Fruit fly (Drosophila melanogaster) whole organism, embryonic: ENCODE data around the gene CG5235.
A peak's percentile ranks its signal among the peaks of the same experiment; 100 is the strongest.

Experiments used
- Adf1 ChIP-seq: fragments of 200-800 bp; sonication (Bioruptor generic); IDR thresholded peaks from 2 replicates; pipeline ENCODE4 v1.3.6; 2022; ENCODE audit warnings: missing biosample characterization, missing genetic modification characterization
- Asciz ChIP-seq: fragments of 200-800 bp; sonication (Bioruptor generic); optimal IDR thresholded peaks from 2 replicates; lab custom pipeline; 2017; ENCODE audit warnings: missing biosample characterization, mild to moderate bottlenecking, missing genetic modification characterization, missing genetic modification reagents
- CG10321 ChIP-seq: fragments of 200-800 bp; sonication (Bioruptor generic); IDR thresholded peaks from 2 replicates; pipeline ENCODE4 v1.3.6; 2022; ENCODE audit warnings: missing biosample characterization, missing genetic modification characterization
- CG10462 ChIP-seq: fragments of 200-800 bp; sonication (Bioruptor generic); optimal IDR thresholded peaks from 2 replicates; lab custom pipeline; 2016; ENCODE audit warnings: missing biosample characterization, missing genetic modification characterization
- CG10959 ChIP-seq: fragments of 200-800 bp; sonication (Bioruptor generic); IDR thresholded peaks from 2 replicates; pipeline ENCODE4 v1.3.6; 2022; ENCODE audit warnings: missing biosample characterization, missing genetic modification characterization
- CG11247 ChIP-seq: fragments of 200-800 bp; sonication (Bioruptor generic); IDR thresholded peaks from 2 replicates; pipeline ENCODE4 v1.3.6; 2022; ENCODE audit warnings: missing biosample characterization, missing genetic modification characterization
- CG11504 ChIP-seq: fragments of 200-800 bp; sonication (Bioruptor generic); optimal IDR thresholded peaks from 3 replicates; lab custom pipeline; 2019; ENCODE audit warnings: missing biosample characterization, mild to moderate bottlenecking, missing genetic modification characterization, moderate library complexity
- CG11695 ChIP-seq: fragments of 200-800 bp; sonication (Bioruptor generic); IDR thresholded peaks from 3 replicates; pipeline ENCODE4 v1.3.6; 2022; ENCODE audit warnings: missing biosample characterization, missing genetic modification characterization
- CG13123 ChIP-seq: fragments of 200-800 bp; sonication (Bioruptor generic); optimal IDR thresholded peaks from 2 replicates; lab custom pipeline; 2016; ENCODE audit warnings: missing biosample characterization, missing genetic modification characterization
- CG16813 ChIP-seq: fragments of 200-800 bp; sonication (Bioruptor generic); IDR thresholded peaks from 3 replicates; pipeline ENCODE4 v1.3.6; 2022; ENCODE audit warnings: missing biosample characterization, missing genetic modification characterization; ENCODE audit not compliant: partially characterized antibody
- CG17186 ChIP-seq: fragments of 200-800 bp; sonication (Bioruptor generic); optimal IDR thresholded peaks from 3 replicates; lab custom pipeline; 2017; ENCODE audit warnings: missing biosample characterization, missing genetic modification reagents, missing genetic modification characterization
- CG17328 ChIP-seq: fragments of 200-800 bp; sonication (Bioruptor generic); IDR thresholded peaks from 2 replicates; pipeline ENCODE4 v1.3.6; 2022; ENCODE audit warnings: missing biosample characterization, missing genetic modification characterization
- CG17829 ChIP-seq: fragments of 200-800 bp; optimal IDR thresholded peaks from 2 replicates; lab custom pipeline; 2019; ENCODE audit warnings: missing biosample characterization, mild to moderate bottlenecking, missing genetic modification characterization, moderate library complexity
- CG2129 ChIP-seq: fragments of 200-800 bp; sonication (Bioruptor generic); IDR thresholded peaks from 2 replicates; pipeline ENCODE4 v1.3.6; 2022; ENCODE audit warnings: missing biosample characterization, missing genetic modification characterization; ENCODE audit not compliant: partially characterized antibody
- CG31224 ChIP-seq: fragments of 200-800 bp; sonication (Bioruptor generic); IDR thresholded peaks from 2 replicates; pipeline ENCODE4 v1.3.6; 2022; ENCODE audit warnings: missing biosample characterization, missing genetic modification characterization
- CG3407 ChIP-seq: fragments of 200-800 bp; sonication (Bioruptor generic); optimal IDR thresholded peaks from 2 replicates; lab custom pipeline; 2018; ENCODE audit warnings: missing biosample characterization, mild to moderate bottlenecking, missing genetic modification characterization
- CG5180 ChIP-seq: fragments of 200-800 bp; sonication (Bioruptor generic); optimal IDR thresholded peaks from 3 replicates; lab custom pipeline; 2017; ENCODE audit warnings: missing biosample characterization, missing genetic modification characterization, mild to moderate bottlenecking, moderate library complexity, missing genetic modification reagents
- CG7987 ChIP-seq: fragments of 200-800 bp; sonication (Bioruptor generic); optimal IDR thresholded peaks from 2 replicates; lab custom pipeline; 2018; ENCODE audit warnings: missing biosample characterization, mild to moderate bottlenecking, missing genetic modification characterization, moderate library complexity
- CG8924 ChIP-seq: fragments of 200-800 bp; optimal IDR thresholded peaks from 3 replicates; lab custom pipeline; 2019; ENCODE audit warnings: missing biosample characterization, mild to moderate bottlenecking, missing genetic modification characterization, moderate library complexity
- Camta ChIP-seq: fragments of 200-800 bp; sonication (Bioruptor generic); optimal IDR thresholded peaks from 2 replicates; lab custom pipeline; 2016; ENCODE audit warnings: missing biosample characterization, missing genetic modification characterization
- D ChIP-seq, 2 experiments: fragments of 200-800 bp in 1 of 2; fragments of >200 bp in 1 of 2; sonication (Bioruptor generic) in 1 of 2; optimal IDR thresholded peaks; 2 replicates in 1 of 2; 3 replicates in 1 of 2; lab custom pipeline; 2017; ENCODE audit warnings: mild to moderate bottlenecking in 1 of 2, missing biosample characterization in 1 of 2, missing genetic modification characterization in 1 of 2, missing genetic modification reagents in 1 of 2
- Dip3 ChIP-seq: fragments of 200-800 bp; sonication (Bioruptor generic); optimal IDR thresholded peaks from 3 replicates; lab custom pipeline; 2016; ENCODE audit warnings: missing biosample characterization, missing genetic modification characterization
- Gsc ChIP-seq: fragments of 200-800 bp; sonication (Bioruptor generic); IDR thresholded peaks from 2 replicates; pipeline ENCODE4 v1.3.6; 2022; ENCODE audit warnings: missing biosample characterization, missing genetic modification characterization
- Gug ChIP-seq: fragments of 200-800 bp; sonication (Bioruptor generic); IDR thresholded peaks from 4 replicates; pipeline ENCODE4 v1.3.6; 2022; ENCODE audit warnings: missing biosample characterization, missing genetic modification characterization
- Mad ChIP-seq: fragments of 200-800 bp; sonication (Bioruptor generic); optimal IDR thresholded peaks from 2 replicates; lab custom pipeline; 2016; ENCODE audit warnings: missing biosample characterization, missing genetic modification characterization
- Mrtf ChIP-seq: fragments of 200-800 bp; sonication (Bioruptor generic); IDR thresholded peaks from 3 replicates; pipeline ENCODE4 v1.3.6; 2022; ENCODE audit warnings: missing biosample characterization, missing genetic modification characterization
- NFAT ChIP-seq: fragments of 200-800 bp; sonication (Bioruptor generic); IDR thresholded peaks from 2 replicates; pipeline ENCODE4 v1.3.6; 2022; ENCODE audit warnings: missing biosample characterization, missing genetic modification characterization
- Oli ChIP-seq: fragments of 200-800 bp; sonication (Bioruptor generic); optimal IDR thresholded peaks from 2 replicates; lab custom pipeline; 2018; ENCODE audit warnings: missing biosample characterization, mild to moderate bottlenecking, missing genetic modification characterization, moderate library complexity
- Sry-δ ChIP-seq: fragments of 200-800 bp; sonication (Bioruptor generic); optimal IDR thresholded peaks from 2 replicates; lab custom pipeline; 2016; ENCODE audit warnings: missing biosample characterization, missing genetic modification characterization
- Stat92E ChIP-seq, 3 experiments: fragments of >200 bp in 2 of 3; fragments of 200-800 bp in 1 of 3; sonication (Bioruptor generic) in 1 of 3; optimal IDR thresholded peaks; 2 replicates each; lab custom pipeline; 2017 to 2019; ENCODE audit warnings: missing biosample characterization in 3 of 3, missing genetic modification characterization in 3 of 3, mild to moderate bottlenecking in 1 of 3, moderate library complexity in 1 of 3
- TFAM ChIP-seq: fragments of 200-800 bp; sonication (Bioruptor generic); optimal IDR thresholded peaks from 2 replicates; lab custom pipeline; 2017; ENCODE audit warnings: missing biosample characterization, missing genetic modification characterization, inconsistent platforms
- bbx ChIP-seq: fragments of 200-800 bp; sonication (Bioruptor generic); IDR thresholded peaks from 2 replicates; pipeline ENCODE4 v1.3.6; 2022; ENCODE audit warnings: missing biosample characterization, missing genetic modification characterization; ENCODE audit not compliant: partially characterized antibody
- ci ChIP-seq: fragments of 200-800 bp; sonication (Bioruptor generic); IDR thresholded peaks from 3 replicates; pipeline ENCODE4 v1.3.6; 2022; ENCODE audit warnings: missing biosample characterization, missing genetic modification characterization
- cwo ChIP-seq: fragments of 200-800 bp; sonication (Bioruptor generic); optimal IDR thresholded peaks from 3 replicates; lab custom pipeline; 2017; ENCODE audit warnings: missing biosample characterization, missing genetic modification characterization, mild to moderate bottlenecking, moderate library complexity, missing genetic modification reagents
- exex ChIP-seq: fragments of 200-800 bp; sonication (Bioruptor generic); optimal IDR thresholded peaks from 4 replicates; lab custom pipeline; 2018; ENCODE audit warnings: missing biosample characterization, mild to moderate bottlenecking, missing genetic modification characterization, moderate library complexity
- gsb-n ChIP-seq: fragments of 200-800 bp; sonication (Bioruptor generic); optimal IDR thresholded peaks from 3 replicates; lab custom pipeline; 2018; ENCODE audit warnings: missing biosample characterization, mild to moderate bottlenecking, missing genetic modification characterization
- hbn ChIP-seq: fragments of 200-800 bp; sonication (Bioruptor generic); IDR thresholded peaks from 2 replicates; pipeline ENCODE4 v1.3.6; 2022; ENCODE audit warnings: missing biosample characterization, missing genetic modification characterization; ENCODE audit not compliant: partially characterized antibody
- hth ChIP-seq: fragments of >200 bp; optimal IDR thresholded peaks from 2 replicates; lab custom pipeline; 2017; ENCODE audit warnings: inconsistent platforms
- lola ChIP-seq, 3 experiments: fragments of >200 bp in 2 of 3; fragments of 200-800 bp in 1 of 3; sonication (Bioruptor generic) in 1 of 3; optimal IDR thresholded peaks; 2 replicates each; lab custom pipeline; 2017 to 2019; ENCODE audit warnings: missing biosample characterization in 3 of 3, missing genetic modification characterization in 3 of 3, mild to moderate bottlenecking in 1 of 3, moderate library complexity in 1 of 3
- mirr ChIP-seq: fragments of 200-800 bp; sonication (Bioruptor generic); optimal IDR thresholded peaks from 3 replicates; lab custom pipeline; 2018; ENCODE audit warnings: missing biosample characterization, mild to moderate bottlenecking, missing genetic modification characterization
- onecut ChIP-seq: fragments of 200-800 bp; sonication (Bioruptor generic); IDR thresholded peaks from 2 replicates; pipeline ENCODE4 v1.3.6; 2022; ENCODE audit warnings: missing biosample characterization, missing genetic modification characterization
- p53 ChIP-seq: fragments of 200-800 bp; sonication (Bioruptor generic); optimal IDR thresholded peaks from 2 replicates; lab custom pipeline; 2016; ENCODE audit warnings: missing biosample characterization, missing genetic modification characterization
- sd ChIP-seq: fragments of 200-800 bp; sonication (Bioruptor generic); optimal IDR thresholded peaks from 3 replicates; lab custom pipeline; 2018; ENCODE audit warnings: missing biosample characterization, mild to moderate bottlenecking, missing genetic modification characterization, moderate library complexity
- sens-2 ChIP-seq: fragments of 200-800 bp; sonication (Bioruptor generic); IDR thresholded peaks from 2 replicates; pipeline ENCODE4 v1.3.6; 2022; ENCODE audit warnings: missing biosample characterization, missing genetic modification characterization
- sisA ChIP-seq: fragments of 200-800 bp; sonication (Bioruptor generic); IDR thresholded peaks from 2 replicates; pipeline ENCODE4 v1.3.6; 2022; ENCODE audit warnings: missing biosample characterization, missing genetic modification characterization
- sqz ChIP-seq: fragments of 200-800 bp; sonication (Bioruptor generic); optimal IDR thresholded peaks from 3 replicates; lab custom pipeline; 2018; ENCODE audit warnings: missing biosample characterization, mild to moderate bottlenecking, missing genetic modification characterization
- tgo ChIP-seq: fragments of 200-800 bp; sonication (Bioruptor generic); IDR thresholded peaks from 3 replicates; pipeline ENCODE4 v1.3.6; 2022; ENCODE audit warnings: missing biosample characterization, missing genetic modification characterization
- toy ChIP-seq: fragments of 200-800 bp; sonication (Bioruptor generic); IDR thresholded peaks from 2 replicates; pipeline ENCODE4 v1.3.6; 2022; ENCODE audit warnings: missing biosample characterization, missing genetic modification characterization
- zfh2 ChIP-seq: fragments of 200-800 bp; sonication (Bioruptor generic); optimal IDR thresholded peaks from 2 replicates; lab custom pipeline; 2016; ENCODE audit warnings: missing biosample characterization, missing genetic modification characterization

CG5235 gene

dm6 chr3L:16128481-16128972 lies 38.3 kb upstream of the CG5235 start, which contains the start of gene Pgm1 (continued):
- TF ChIP-seq Gug (GFP tag; lab: Robert Waterston, UW) = peak; percentile 71
- no peak for TF ChIP-seq CG10321 (GFP tag; lab: Robert Waterston, UW)
- TF ChIP-seq CG11247 (GFP tag; lab: Robert Waterston, UW) = peak; percentile 47
- TF ChIP-seq CG5180 (GFP tag; lab: Kevin White, UChicago) = peak; percentile 50
- peak; percentile 97 for TF ChIP-seq exex (tag; lab: Kevin White, UChicago)
- TF ChIP-seq D (optimal IDR thresholded peaks at IDR 0.05; lab: Kevin White, UChicago) = no peak
- TF ChIP-seq D (GFP tag; optimal IDR thresholded peaks at IDR 0.05; lab: Kevin White, UChicago) = peak; percentile 74
- peak; percentile 73 for TF ChIP-seq CG13123
- peak; percentile 78; the same call in 2 of the 3 replicates for TF ChIP-seq Mrtf (GFP tag; lab: Robert Waterston, UW)
- peak; percentile 74 for TF ChIP-seq sisA (GFP tag; lab: Robert Waterston, UW)
- TF ChIP-seq Camta (GFP tag; lab: Kevin White, UChicago) = peak; percentile 85
- TF ChIP-seq p53 (GFP tag; lab: Kevin White, UChicago) = peak; percentile 89
- no peak for TF ChIP-seq CG2129 (GFP tag; lab: Robert Waterston, UW)
- no peak for TF ChIP-seq hth (lab: Kevin White, UChicago)
- peak; percentile 84 for TF ChIP-seq Dip3 (GFP tag; lab: Kevin White, UChicago)
- peak; percentile 90 for TF ChIP-seq zfh2 (GFP tag; lab: Kevin White, UChicago)
- peak; percentile 80 for TF ChIP-seq CG17829
- TF ChIP-seq CG8924 (tag; lab: Kevin White, UChicago) = peak; percentile 79
- peak; percentile 68 for TF ChIP-seq CG10462 (GFP tag; lab: Kevin White, UChicago)
- TF ChIP-seq CG17328 (GFP tag; lab: Robert Waterston, UW) = peak; percentile 76
- peak; percentile 39; the same call in 1 of the 2 replicates for TF ChIP-seq Adf1 (GFP tag; lab: Robert Waterston, UW)
- peak; percentile 79 for TF ChIP-seq ci (GFP tag; lab: Robert Waterston, UW)
- TF ChIP-seq CG31224 (GFP tag; lab: Robert Waterston, UW) = peak; percentile 67
- no peak for TF ChIP-seq Asciz
- TF ChIP-seq CG17186 (GFP tag; lab: Kevin White, UChicago) = peak; percentile 46
- TF ChIP-seq cwo (GFP tag; lab: Kevin White, UChicago) = peak; percentile 82
- TF ChIP-seq sqz (GFP tag; lab: Kevin White, UChicago) = no peak
- TF ChIP-seq hbn = no peak
- 0 out of 2 replicates have a peak, but pooled peaks have one; percentile 36 for TF ChIP-seq toy
- TF ChIP-seq onecut = peak; percentile 57; the same call in 1 of the 2 replicates
- TF ChIP-seq CG11695 (GFP tag; lab: Robert Waterston, UW) = peak; percentile 68
- peak; percentile 76 for TF ChIP-seq CG11504 (tag; lab: Kevin White, UChicago)
- peak in 1 of 3 experiments; percentile 46 for TF ChIP-seq lola (GFP tag; optimal IDR thresholded peaks at IDR 0.05; lab: Kevin White, UChicago)
- TF ChIP-seq gsb-n (tag; lab: Kevin White, UChicago) = no peak
- TF ChIP-seq Sry-δ = peak; percentile 57
- peak; percentile 72 for TF ChIP-seq CG7987 (GFP tag; lab: Kevin White, UChicago)
- TF ChIP-seq CG16813 = no peak
- peak; percentile 85 for TF ChIP-seq Oli
- TF ChIP-seq NFAT (GFP tag; lab: Robert Waterston, UW) = peak; percentile 76
- peak; percentile 9 for TF ChIP-seq TFAM (GFP tag; lab: Kevin White, UChicago)
- TF ChIP-seq sens-2 (GFP tag; lab: Robert Waterston, UW) = no peak
- peak in 1 of 3 experiments; percentile 87 for TF ChIP-seq Stat92E (GFP tag; optimal IDR thresholded peaks at IDR 0.05; lab: Kevin White, UChicago)
- TF ChIP-seq bbx (GFP tag; lab: Robert Waterston, UW) = peak; percentile 9; the same call in 1 of the 2 replicates
- TF ChIP-seq mirr (GFP tag; lab: Kevin White, UChicago) = peak; percentile 97
- peak; percentile 46; the same call in 2 of the 3 replicates for TF ChIP-seq tgo (GFP tag; lab: Robert Waterston, UW)
- peak; percentile 54; the same call in 1 of the 2 replicates for TF ChIP-seq Gsc (GFP tag; lab: Robert Waterston, UW)
- no peak for TF ChIP-seq sd
- TF ChIP-seq CG10959 (GFP tag; lab: Robert Waterston, UW) = peak; percentile 69
- peak; percentile 64 for TF ChIP-seq CG3407 (GFP tag; lab: Kevin White, UChicago)
- TF ChIP-seq Mad (GFP tag; lab: Kevin White, UChicago) = peak; percentile 86
